Worm (Caenorhabditis elegans) whole organism, L1 larva: ENCODE data around the gene C03E10.1.
A peak's percentile ranks its signal among the peaks of the same experiment; 100 is the strongest.

ENCODE experiments used
- C34B4.2 ChIP-seq: sonication (generic microtip); optimal IDR thresholded peaks from 2 replicates; lab custom pipeline; 2017; ENCODE audit warnings: mild to moderate bottlenecking, missing genetic modification characterization, missing compliant biosample characterization
- F16B12.6 ChIP-seq: fragments of 150-350 bp; optimal IDR thresholded peaks from 2 replicates; lab custom pipeline; 2014; ENCODE audit warnings: missing biosample characterization, missing genetic modification characterization
- aha-1 ChIP-seq: fragments of 150-350 bp; optimal IDR thresholded peaks from 2 replicates; lab custom pipeline; 2014; ENCODE audit warnings: missing biosample characterization, missing genetic modification characterization
- alr-1 ChIP-seq: fragments of 200-800 bp; sonication (Bioruptor generic); optimal IDR thresholded peaks from 2 replicates; lab custom pipeline; 2018; ENCODE audit warnings: borderline replicate concordance, mild to moderate bottlenecking, missing genetic modification characterization, missing compliant biosample characterization
- aly-2 ChIP-seq: fragments of 150-350 bp; optimal IDR thresholded peaks from 2 replicates; lab custom pipeline; 2014; ENCODE audit warnings: missing biosample characterization, missing genetic modification characterization
- ceh-8 ChIP-seq: fragments of 200-800 bp; sonication (Bioruptor generic); optimal IDR thresholded peaks from 2 replicates; lab custom pipeline; 2018; ENCODE audit warnings: mild to moderate bottlenecking, missing genetic modification characterization, moderate library complexity, missing compliant biosample characterization
- ceh-82 ChIP-seq, 3 experiments: fragments of 150-350 bp in 1 of 3; sonication (generic microtip) in 2 of 3; optimal IDR thresholded peaks; 2 replicates each; lab custom pipeline; 2014 to 2017; ENCODE audit warnings: missing biosample characterization in 3 of 3, missing genetic modification characterization in 3 of 3
- ces-1 ChIP-seq: fragments of 150-350 bp; optimal IDR thresholded peaks from 2 replicates; lab custom pipeline; 2014; ENCODE audit warnings: missing biosample characterization, missing genetic modification reagents, missing genetic modification characterization
- dsc-1 ChIP-seq: sonication (generic microtip); optimal IDR thresholded peaks from 2 replicates; lab custom pipeline; 2016; ENCODE audit warnings: mild to moderate bottlenecking, missing genetic modification characterization, missing compliant biosample characterization
- efl-1 ChIP-seq, 4 experiments: fragments of 150-350 bp; optimal IDR thresholded peaks in 3 of 4; peaks in 1 of 4; 1 replicate in 1 of 4; 2 replicates in 3 of 4; lab custom pipeline; 2014; ENCODE audit warnings: missing biosample characterization in 2 of 4, missing genetic modification characterization in 2 of 4, missing genetic modification reagents in 2 of 4
- ets-5 ChIP-seq: fragments of 200-800 bp; sonication (Bioruptor generic); IDR thresholded peaks from 2 replicates; pipeline ENCODE4 v1.3.6; 2022; ENCODE audit warnings: missing genetic modification characterization, missing compliant biosample characterization
- fkh-10 ChIP-seq: sonication (generic microtip); optimal IDR thresholded peaks from 2 replicates; lab custom pipeline; 2017; ENCODE audit warnings: missing biosample characterization, missing genetic modification reagents, missing genetic modification characterization
- fkh-8 ChIP-seq: sonication (generic microtip); optimal IDR thresholded peaks from 2 replicates; lab custom pipeline; 2016; ENCODE audit warnings: mild to moderate bottlenecking, missing genetic modification characterization, missing compliant biosample characterization
- fos-1 ChIP-seq: fragments of 150-350 bp; optimal IDR thresholded peaks from 2 replicates; lab custom pipeline; 2014; ENCODE audit warnings: missing biosample characterization, missing genetic modification characterization
- hlh-17 ChIP-seq: fragments of 200-800 bp; sonication (Bioruptor generic); optimal IDR thresholded peaks from 2 replicates; lab custom pipeline; 2018; ENCODE audit warnings: missing genetic modification characterization, mild to moderate bottlenecking, missing compliant biosample characterization, moderate library complexity, borderline replicate concordance
- isw-1 ChIP-seq: fragments of 200-800 bp; sonication (Bioruptor generic); IDR thresholded peaks from 2 replicates; pipeline ENCODE4 v1.3.6; 2022; ENCODE audit warnings: missing genetic modification characterization, missing compliant biosample characterization
- lin-14 ChIP-seq: fragments of 200-800 bp; sonication (Bioruptor generic); optimal IDR thresholded peaks from 2 replicates; lab custom pipeline; 2018; ENCODE audit warnings: mild to moderate bottlenecking, missing genetic modification characterization, moderate library complexity, missing compliant biosample characterization
- lsy-2 ChIP-seq, 2 experiments: fragments of 150-350 bp; optimal IDR thresholded peaks; 2 replicates each; lab custom pipeline; 2014; ENCODE audit warnings: missing biosample characterization in 2 of 2, missing genetic modification characterization in 2 of 2
- mef-2 ChIP-seq: fragments of 150-350 bp; optimal IDR thresholded peaks from 2 replicates; lab custom pipeline; 2014; ENCODE audit warnings: missing biosample characterization, missing genetic modification characterization
- mep-1 ChIP-seq: fragments of 150-350 bp; optimal IDR thresholded peaks from 2 replicates; lab custom pipeline; 2014; ENCODE audit warnings: missing biosample characterization, missing genetic modification characterization
- nhr-47 ChIP-seq: sonication (generic microtip); optimal IDR thresholded peaks from 2 replicates; lab custom pipeline; 2016; ENCODE audit warnings: mild to moderate bottlenecking, missing genetic modification characterization, moderate library complexity, missing compliant biosample characterization
- nhr-85 ChIP-seq: sonication (generic microtip); peaks from one replicate; lab custom pipeline; 2016; ENCODE audit warnings: missing genetic modification characterization, inconsistent platforms, missing compliant biosample characterization
- nhr-90 ChIP-seq: sonication (generic microtip); optimal IDR thresholded peaks from 2 replicates; lab custom pipeline; 2016; ENCODE audit warnings: mild to moderate bottlenecking, missing genetic modification characterization, missing compliant biosample characterization; ENCODE audit not compliant: poor library complexity
- pqm-1 ChIP-seq: sonication (generic microtip); optimal IDR thresholded peaks from 3 replicates; lab custom pipeline; 2017; ENCODE audit warnings: missing biosample characterization, missing genetic modification characterization
- skn-1 ChIP-seq: fragments of 150-350 bp; optimal IDR thresholded peaks from 2 replicates; lab custom pipeline; 2014; ENCODE audit warnings: missing biosample characterization, missing genetic modification characterization
- snu-23 ChIP-seq: sonication (generic microtip); optimal IDR thresholded peaks from 2 replicates; lab custom pipeline; 2016; ENCODE audit warnings: missing genetic modification characterization, missing compliant biosample characterization
- tbx-2 ChIP-seq: sonication (generic microtip); optimal IDR thresholded peaks from 2 replicates; lab custom pipeline; 2016; ENCODE audit warnings: missing genetic modification characterization, missing compliant biosample characterization
- unc-130 ChIP-seq: fragments of 150-350 bp; optimal IDR thresholded peaks from 2 replicates; lab custom pipeline; 2017; ENCODE audit warnings: missing biosample characterization, missing genetic modification characterization, inconsistent platforms
- unc-30 ChIP-seq: sonication (generic microtip); optimal IDR thresholded peaks from 2 replicates; lab custom pipeline; 2017; ENCODE audit warnings: missing biosample characterization, missing genetic modification characterization
- unc-62 ChIP-seq: fragments of 150-350 bp; optimal IDR thresholded peaks from 2 replicates; lab custom pipeline; 2014; ENCODE audit warnings: missing biosample characterization, missing genetic modification reagents, missing genetic modification characterization
- unc-86 ChIP-seq: sonication (generic microtip); optimal IDR thresholded peaks from 2 replicates; lab custom pipeline; 2016; ENCODE audit warnings: missing genetic modification characterization, missing compliant biosample characterization
- zag-1 ChIP-seq: fragments of 150-350 bp; optimal IDR thresholded peaks from 2 replicates; lab custom pipeline; 2014; ENCODE audit warnings: missing biosample characterization, missing genetic modification characterization
- zip-4 ChIP-seq: fragments of 200-800 bp; sonication (Bioruptor generic); optimal IDR thresholded peaks from 2 replicates; lab custom pipeline; 2018; ENCODE audit warnings: mild to moderate bottlenecking, missing genetic modification characterization, moderate library complexity, missing compliant biosample characterization

C03E10.1 gene

DNA sequence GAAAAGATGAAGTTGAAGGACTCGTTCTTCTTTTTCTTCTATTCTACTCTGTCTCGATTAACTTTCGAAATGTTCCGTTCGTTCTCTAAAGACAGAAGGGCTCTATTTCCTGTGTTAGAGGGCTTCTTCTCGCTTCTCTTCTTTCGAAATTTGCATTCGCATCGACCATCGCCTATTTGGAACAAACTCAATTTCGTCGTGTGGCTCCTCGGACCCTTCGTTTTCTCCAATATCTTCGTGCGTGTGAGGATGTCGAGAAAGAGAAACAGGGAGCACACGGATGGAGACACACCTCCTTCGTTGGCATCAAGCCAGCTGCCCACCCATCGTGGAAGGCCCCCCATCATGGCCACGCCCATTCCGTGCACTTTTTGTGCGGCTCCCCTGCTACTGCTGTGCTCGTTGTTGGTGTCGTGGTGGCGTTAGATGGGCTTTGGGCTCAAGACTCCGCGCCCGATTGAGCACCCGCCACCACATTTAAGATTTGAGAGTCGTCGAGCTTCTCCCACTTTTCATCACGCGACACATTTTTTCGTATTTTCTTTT, 50.2 kb downstream of the C03E10.1 start:
- TF ChIP-seq alr-1 (tag; lab: Kevin White, UChicago) (no peak), lin-14 (GFP tag; lab: Kevin White, UChicago) (peak; percentile 77), unc-62 (no peak), skn-1 (tag; lab: Kevin White, UChicago) (no peak), ces-1 (GFP tag; lab: Kevin White, UChicago) (peak; percentile 63), tbx-2 (peak; percentile 5), hlh-17 (no peak), fkh-10 (peak; percentile 90), F16B12.6 (tag; lab: Kevin White, UChicago) (no peak), ceh-82 (tag; optimal IDR thresholded peaks at IDR 0.05; lab: Kevin White, UChicago) (peak; percentile 29 to 48 (median 34)), ceh-8 (GFP tag; lab: Kevin White, UChicago) (no peak)
- TF ChIP-seq, all 84 proteins: peak for 5

DNA sequence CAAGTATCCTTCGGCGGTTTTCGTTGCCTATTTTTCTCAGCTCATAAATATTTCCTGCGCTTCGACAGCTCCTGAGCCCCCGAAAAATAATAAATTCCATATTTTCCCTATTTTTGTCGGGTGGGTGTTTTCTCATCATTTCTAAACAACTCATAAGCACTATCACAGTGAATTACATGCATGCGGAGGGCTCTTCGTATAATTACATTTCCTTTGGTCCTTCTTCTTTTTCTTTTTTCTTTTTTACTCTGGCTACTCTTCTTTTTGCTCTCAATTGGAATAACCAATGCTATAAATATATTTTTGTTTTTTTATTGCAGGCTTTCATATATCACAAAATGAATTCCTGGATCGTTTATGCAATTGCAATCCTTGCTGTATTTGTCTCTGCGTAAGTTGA, 50.9 kb downstream of the C03E10.1 start, which contains the start of gene T02E9.5:
T02E9.5 (plus strand) TSS at position 321 of the 400 bp plus-strand sequence.
- no peak for TF ChIP-seq aha-1 (tag; lab: Kevin White, UChicago)
- no peak for TF ChIP-seq mep-1
- peak; percentile 66 for TF ChIP-seq lin-14 (GFP tag; lab: Kevin White, UChicago)
- no peak for TF ChIP-seq fkh-8 (tag; lab: Kevin White, UChicago)
- TF ChIP-seq lsy-2 (tag; optimal IDR thresholded peaks at IDR 0.05; lab: Kevin White, UChicago), result peak in 1 of 2 experiments; percentile 2
- TF ChIP-seq mef-2, result no peak
- no peak for TF ChIP-seq unc-30 (tag; lab: Kevin White, UChicago)
- TF ChIP-seq pqm-1, result no peak
- TF ChIP-seq nhr-85 (tag; lab: Kevin White, UChicago), result no peak
- TF ChIP-seq skn-1 (tag; lab: Kevin White, UChicago), result no peak
- TF ChIP-seq C34B4.2 (tag; lab: Kevin White, UChicago), result no peak
- TF ChIP-seq unc-86 (tag; lab: Kevin White, UChicago), result peak; percentile 31
- TF ChIP-seq zag-1 (tag; lab: Kevin White, UChicago), result no peak
- no peak for TF ChIP-seq dsc-1 (tag; lab: Kevin White, UChicago)
- no peak for TF ChIP-seq snu-23
- no peak for TF ChIP-seq isw-1
- no peak for TF ChIP-seq ceh-82 (tag; optimal IDR thresholded peaks at IDR 0.05; lab: Kevin White, UChicago)
- no peak for TF ChIP-seq nhr-47 (tag; lab: Kevin White, UChicago)
- TF ChIP-seq hlh-17, result no peak
- no peak for TF ChIP-seq ets-5 (GFP tag; lab: Robert Waterston, UW)
- TF ChIP-seq nhr-90 (tag; lab: Kevin White, UChicago), result no peak
- TF ChIP-seq unc-130 (tag; lab: Kevin White, UChicago), result no peak
- TF ChIP-seq aly-2 (tag; lab: Kevin White, UChicago), result no peak
- no peak for TF ChIP-seq zip-4
- TF ChIP-seq efl-1 (optimal IDR thresholded peaks at IDR 0.05; lab: Kevin White, UChicago), result no peak
- TF ChIP-seq efl-1 (GFP tag; optimal IDR thresholded peaks at IDR 0.05 in 1 of 2; lab: Kevin White, UChicago), result no peak
- peak; percentile 8 for TF ChIP-seq ces-1 (GFP tag; lab: Kevin White, UChicago)
- no peak for TF ChIP-seq ceh-8 (GFP tag; lab: Kevin White, UChicago)
- no peak for TF ChIP-seq fos-1
